Worm (Caenorhabditis elegans) whole organism, midembryonic: Measurements from ENCODE around the gene Y55B1BR.6.

Experiments used
- T22C8.4 ChIP-seq: fragments of 200-800 bp; sonication (Bioruptor generic); IDR thresholded peaks from 2 replicates; pipeline ENCODE4 v1.3.6; 2022; ENCODE audit warnings: missing genetic modification characterization, missing compliant biosample characterization
- cog-1 ChIP-seq: sonication (generic microtip); optimal IDR thresholded peaks from 2 replicates; lab custom pipeline; 2016; ENCODE audit warnings: missing genetic modification characterization, missing compliant biosample characterization
- flt-1 ChIP-seq: fragments of 200-800 bp; sonication (Bioruptor generic); IDR thresholded peaks from 2 replicates; pipeline ENCODE4 v1.3.6; 2022; ENCODE audit warnings: missing genetic modification characterization, missing compliant biosample characterization
- klf-2 ChIP-seq: fragments of 200-800 bp; sonication (Bioruptor generic); conservative IDR thresholded peaks from 2 replicates; pipeline ENCODE4 v1.3.6; 2022; ENCODE audit warnings: missing genetic modification reagents, missing genetic modification characterization, missing compliant biosample characterization
- med-1 ChIP-seq: sonication (generic microtip); optimal IDR thresholded peaks from 2 replicates; lab custom pipeline; 2017; ENCODE audit warnings: missing genetic modification characterization, mild to moderate bottlenecking, missing compliant biosample characterization, antibody characterized with exemption, missing genetic modification reagents; ENCODE audit not compliant: insufficient read depth
- ref-1 ChIP-seq: fragments of 200-800 bp; sonication (Bioruptor generic); conservative IDR thresholded peaks from 2 replicates; pipeline ENCODE4 v1.3.6; 2022; ENCODE audit warnings: missing genetic modification reagents, missing genetic modification characterization, missing compliant biosample characterization
- tab-1 ChIP-seq: fragments of 200-800 bp; sonication (Bioruptor generic); IDR thresholded peaks from 2 replicates; pipeline ENCODE4 v1.3.6; 2022; ENCODE audit warnings: missing genetic modification characterization, missing compliant biosample characterization
- ztf-29 ChIP-seq: fragments of 200-800 bp; sonication (Bioruptor generic); IDR thresholded peaks from 2 replicates; pipeline ENCODE4 v1.3.6; 2022; ENCODE audit warnings: missing genetic modification reagents, missing genetic modification characterization, missing compliant biosample characterization

- no peak for TF ChIP-seq med-1 (GFP tag; lab: Kevin White, UChicago)
- TF ChIP-seq tab-1, result no peak
- no peak for TF ChIP-seq ref-1
- TF ChIP-seq cog-1 (tag; lab: Kevin White, UChicago), result no peak
- TF ChIP-seq ztf-29 (GFP tag; lab: Robert Waterston, UW), result no peak
- TF ChIP-seq T22C8.4 (GFP tag; lab: Robert Waterston, UW), result no peak
- no peak for TF ChIP-seq klf-2 (GFP tag; lab: Robert Waterston, UW)
- TF ChIP-seq flt-1 (GFP tag; lab: Robert Waterston, UW), result no peak
Measured at ce11 chrIII:418649-419048, 45.0 kb downstream of the Y55B1BR.6 start, which contains the start of gene stim-1.
